Fruit fly (Drosophila melanogaster): Measurements from ENCODE around the gene Pomp.

Gene Pomp

dm6 chr2L:20822025-20822371 is 34.5 kb downstream of the Pomp start:
- no peak for TF ChIP-seq en (GFP tag; optimal IDR thresholded peaks at IDR 0.05)
- peak in 1 of 2 experiments; percentile 56 for TF ChIP-seq Hr78 (GFP tag; optimal IDR thresholded peaks at IDR 0.05)
- no peak for TF ChIP-seq Nf-YB (GFP tag; optimal IDR thresholded peaks at IDR 0.05)
- no peak for TF ChIP-seq trh (GFP tag; optimal IDR thresholded peaks at IDR 0.05)
- TF ChIP-seq Dek (tag; optimal IDR thresholded peaks at IDR 0.05), result no peak
- TF ChIP-seq CG10147 (GFP tag; optimal IDR thresholded peaks at IDR 0.05), result peak; percentile 28
- no peak for TF ChIP-seq zfh2 (GFP tag; optimal IDR thresholded peaks at IDR 0.05)
- TF ChIP-seq peb (GFP tag; IDR thresholded peaks at IDR 0.05), result no peak
- peak; percentile 36 for TF ChIP-seq abd-A (tag; optimal IDR thresholded peaks at IDR 0.05)
- peak; percentile 78; the same call in 1 of the 2 replicates for TF ChIP-seq CG8765 (GFP tag; IDR thresholded peaks at IDR 0.05)
- TF ChIP-seq Atf-2 (GFP tag; optimal IDR thresholded peaks at IDR 0.05), result peak; percentile 2
- TF ChIP-seq ERR (GFP tag; optimal IDR thresholded peaks at IDR 0.05), result peak; percentile 26
- TF ChIP-seq CG12769 (tag; optimal IDR thresholded peaks at IDR 0.05), result peak; percentile 50
- 0 out of 3 replicates have a peak, but pooled peaks have one; percentile 7 for TF ChIP-seq ken (GFP tag; IDR thresholded peaks at IDR 0.05)
- TF ChIP-seq CG31365 (tag; optimal IDR thresholded peaks at IDR 0.05), result peak; percentile 87
- peak; percentile 22 for TF ChIP-seq Deaf1 (tag; optimal IDR thresholded peaks at IDR 0.05)
- no peak for TF ChIP-seq vnd (GFP tag; IDR thresholded peaks at IDR 0.05; ENCODE audit: partially characterized antibody)
- TF ChIP-seq disco-r (GFP tag; optimal IDR thresholded peaks at IDR 0.05), result peak; percentile 13
- peak; percentile 35; the same call in 1 of the 2 replicates for TF ChIP-seq bowl (GFP tag; IDR thresholded peaks at IDR 0.05)
- peak; percentile 13 for TF ChIP-seq Ets65A (GFP tag)
- peak; percentile 12 for TF ChIP-seq Med (GFP tag)
- TF ChIP-seq Scr (GFP tag; IDR thresholded peaks at IDR 0.05; ENCODE audit: partially characterized antibody), result no peak
- TF ChIP-seq CG11504 (tag; optimal IDR thresholded peaks at IDR 0.05), result peak; percentile 88
- TF ChIP-seq ewg (GFP tag; optimal IDR thresholded peaks at IDR 0.05), result peak; percentile 64
- TF ChIP-seq phol (tag; optimal IDR thresholded peaks at IDR 0.05), result peak; percentile 10
- 0 out of 3 replicates have a peak, but pooled peaks have one; percentile 68 for TF ChIP-seq CG6175 (GFP tag; IDR thresholded peaks at IDR 0.05)
- 0 out of 2 replicates have a peak, but pooled peaks have one; percentile 20 for TF ChIP-seq Bgb (GFP tag; IDR thresholded peaks at IDR 0.05; ENCODE audit: partially characterized antibody)
- no peak for TF ChIP-seq CG1602 (GFP tag; optimal IDR thresholded peaks at IDR 0.05)
- no peak for TF ChIP-seq ems (GFP tag; optimal IDR thresholded peaks at IDR 0.05)
- TF ChIP-seq pros (GFP tag; optimal IDR thresholded peaks at IDR 0.05), result peak; percentile 34
- peak; percentile 6 for TF ChIP-seq ftz-f1 (GFP tag; optimal IDR thresholded peaks at IDR 0.05)
- TF ChIP-seq sug (tag; optimal IDR thresholded peaks at IDR 0.05), result peak; percentile 12
- TF ChIP-seq rib (GFP tag; IDR thresholded peaks at IDR 0.05), result peak; percentile 39

- no peak for TF ChIP-seq unpg (GFP tag; optimal IDR thresholded peaks at IDR 0.05)
- TF ChIP-seq trh (GFP tag; optimal IDR thresholded peaks at IDR 0.05), result no peak
- TF ChIP-seq h (optimal IDR thresholded peaks at IDR 0.05), result no peak
- TF ChIP-seq lov (optimal IDR thresholded peaks at IDR 0.05), result no peak
- no peak for TF ChIP-seq lov (GFP tag; IDR thresholded peaks at IDR 0.05)
- no peak for TF ChIP-seq CG42726 (GFP tag; IDR thresholded peaks at IDR 0.05; ENCODE audit: partially characterized antibody)
- no peak for TF ChIP-seq Bdp1 (GFP tag; optimal IDR thresholded peaks at IDR 0.05)
- TF ChIP-seq CG18011 (GFP tag; optimal IDR thresholded peaks at IDR 0.05), result no peak
- TF ChIP-seq CG18262 (tag; optimal IDR thresholded peaks at IDR 0.05), result no peak
- no peak for TF ChIP-seq seq (GFP tag; IDR thresholded peaks at IDR 0.05)
- no peak for TF ChIP-seq Tbp (GFP tag; optimal IDR thresholded peaks at IDR 0.05)
- TF ChIP-seq CG6854 (GFP tag; optimal IDR thresholded peaks at IDR 0.05), result no peak
- TF ChIP-seq eve (GFP tag; optimal IDR thresholded peaks at IDR 0.05), result peak in 1 of 2 experiments; percentile 62
- TF ChIP-seq grn (GFP tag; optimal IDR thresholded peaks at IDR 0.05), result peak; percentile 54
- no peak for TF ChIP-seq Antp (GFP tag; optimal IDR thresholded peaks at IDR 0.05)
- peak; percentile 45 for TF ChIP-seq psq (GFP tag; optimal IDR thresholded peaks at IDR 0.05)
- TF ChIP-seq al (GFP tag; IDR thresholded peaks at IDR 0.05), result no peak
- TF ChIP-seq luna (GFP tag; optimal IDR thresholded peaks at IDR 0.05), result no peak
- TF ChIP-seq Taf1 (GFP tag; IDR thresholded peaks at IDR 0.05), result no peak
- peak; percentile 45 for TF ChIP-seq CG9437 (GFP tag; optimal IDR thresholded peaks at IDR 0.05)
Measured at dm6 chr2L:20822489-20823195, 35.2 kb downstream of the Pomp start, which contains the start of gene CG9331. Gene CG9331 (plus strand): TSS chr2L:20822828.
